Fruit fly (Drosophila melanogaster): ENCODE measurements around the gene Cpsf6.

Gene Cpsf6

DNA sequence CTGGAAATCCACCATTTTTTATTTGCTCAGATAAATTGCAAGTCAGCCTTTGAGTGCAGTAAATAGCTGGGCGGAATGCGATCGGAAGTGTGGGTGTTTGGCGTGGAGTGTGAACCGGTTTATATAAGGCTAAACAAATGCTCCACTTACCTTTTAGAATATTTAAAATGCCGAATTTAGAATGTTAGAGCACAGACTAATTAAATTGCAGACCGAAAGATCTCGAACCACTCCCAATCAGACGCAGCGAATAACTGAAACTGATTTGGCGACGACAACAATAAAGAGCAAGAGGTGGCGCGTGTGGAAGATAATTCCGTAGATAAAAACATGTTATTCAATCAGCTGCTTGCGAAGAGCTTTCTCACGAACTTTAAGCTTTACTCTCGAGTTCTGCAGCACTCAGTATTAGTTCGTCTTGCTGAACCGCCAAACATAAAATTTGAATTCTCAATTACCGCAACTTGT, 45.4 kb upstream of the Cpsf6 start, which contains the start of gene Idh (continued):
- TF ChIP-seq CG14667 (GFP tag; IDR thresholded peaks at IDR 0.05) (no peak), CG11504 (tag; optimal IDR thresholded peaks at IDR 0.05) (no peak), CG3065 (GFP tag; optimal IDR thresholded peaks at IDR 0.05) (no peak), Usf (GFP tag; optimal IDR thresholded peaks at IDR 0.05) (no peak), Adf1 (GFP tag; IDR thresholded peaks at IDR 0.05) (peak; percentile 9; the same call in 1 of the 2 replicates), Six4 (GFP tag; optimal IDR thresholded peaks at IDR 0.05) (no peak), CG9797 (GFP tag; optimal IDR thresholded peaks at IDR 0.05) (no peak), crc (GFP tag; optimal IDR thresholded peaks at IDR 0.05) (no peak), CG6765 (GFP tag; optimal IDR thresholded peaks at IDR 0.05) (no peak), psq (GFP tag; optimal IDR thresholded peaks at IDR 0.05) (no peak), CG15601 (tag; optimal IDR thresholded peaks at IDR 0.05) (no peak), CG1792 (GFP tag; optimal IDR thresholded peaks at IDR 0.05) (no peak), crol (GFP tag; IDR thresholded peaks at IDR 0.05) (no peak), sisA (GFP tag; IDR thresholded peaks at IDR 0.05) (no peak), CG30403 (GFP tag; optimal IDR thresholded peaks at IDR 0.05) (no peak), hbn (GFP tag; IDR thresholded peaks at IDR 0.05; ENCODE audit: partially characterized antibody) (peak; percentile 48; the same call in 1 of the 2 replicates), CG11247 (GFP tag; IDR thresholded peaks at IDR 0.05) (0 out of 2 replicates have a peak, but pooled peaks have one; percentile 14), fd96Cb (tag; optimal IDR thresholded peaks at IDR 0.05) (no peak), Dip2 (GFP tag; IDR thresholded peaks at IDR 0.05) (no peak), amos (GFP tag; IDR thresholded peaks at IDR 0.05; ENCODE audit: partially characterized antibody) (peak; percentile 59; the same call in 1 of the 2 replicates), lmd (GFP tag; IDR thresholded peaks at IDR 0.05) (no peak), CG3726 (GFP tag; IDR thresholded peaks at IDR 0.05) (no peak), CG17829 (tag; optimal IDR thresholded peaks at IDR 0.05) (no peak), grau (tag; optimal IDR thresholded peaks at IDR 0.05) (peak; percentile 20), CG14710 (tag; optimal IDR thresholded peaks at IDR 0.05) (no peak), Antp (GFP tag; optimal IDR thresholded peaks at IDR 0.05) (no peak), MTF-1 (GFP tag; optimal IDR thresholded peaks at IDR 0.05; ENCODE audit: borderline replicate concordance) (no peak), sug (tag; optimal IDR thresholded peaks at IDR 0.05) (peak; percentile 31), HmgD (GFP tag; optimal IDR thresholded peaks at IDR 0.05) (no peak), luna (GFP tag; optimal IDR thresholded peaks at IDR 0.05) (no peak), Eip74EF (GFP tag; optimal IDR thresholded peaks at IDR 0.05) (peak in 1 of 2 experiments; percentile 27), TFAM (GFP tag; optimal IDR thresholded peaks at IDR 0.05) (no peak), CG17385 (GFP tag; optimal IDR thresholded peaks at IDR 0.05) (peak; percentile 37), kah (GFP tag; optimal IDR thresholded peaks at IDR 0.05) (no peak), cas (GFP tag; IDR thresholded peaks at IDR 0.05) (no peak), lov (optimal IDR thresholded peaks at IDR 0.05) (no peak), lov (GFP tag; IDR thresholded peaks at IDR 0.05) (no peak), ind (GFP tag; optimal IDR thresholded peaks at IDR 0.05) (no peak), ERR (GFP tag; optimal IDR thresholded peaks at IDR 0.05) (no peak), mirr (GFP tag; optimal IDR thresholded peaks at IDR 0.05) (peak; percentile 85), CG12219 (GFP tag; optimal IDR thresholded peaks at IDR 0.05) (no peak), hth (optimal IDR thresholded peaks at IDR 0.05) (no peak), CTCF (GFP tag; optimal IDR thresholded peaks at IDR 0.05) (no peak), CG17328 (GFP tag; IDR thresholded peaks at IDR 0.05) (no peak), CG2712 (tag; optimal IDR thresholded peaks at IDR 0.05) (no peak), Fer3 (tag; optimal IDR thresholded peaks at IDR 0.05) (peak; percentile 38), danr (GFP tag; IDR thresholded peaks at IDR 0.05) (no peak), CG11085 (GFP tag; IDR thresholded peaks at IDR 0.05) (no peak), ash1 (GFP tag; optimal IDR thresholded peaks at IDR 0.05) (no peak), otp (GFP tag; IDR thresholded peaks at IDR 0.05) (no peak), CG17802 (tag; optimal IDR thresholded peaks at IDR 0.05) (no peak), Drgx (GFP tag; IDR thresholded peaks at IDR 0.05) (no peak), Hr39 (optimal IDR thresholded peaks at IDR 0.05) (no peak)

Measured in whole organism, embryonic.